Fruit fly (Drosophila melanogaster): ENCODE measurements around the gene HipHop.

The HipHop gene

DNA sequence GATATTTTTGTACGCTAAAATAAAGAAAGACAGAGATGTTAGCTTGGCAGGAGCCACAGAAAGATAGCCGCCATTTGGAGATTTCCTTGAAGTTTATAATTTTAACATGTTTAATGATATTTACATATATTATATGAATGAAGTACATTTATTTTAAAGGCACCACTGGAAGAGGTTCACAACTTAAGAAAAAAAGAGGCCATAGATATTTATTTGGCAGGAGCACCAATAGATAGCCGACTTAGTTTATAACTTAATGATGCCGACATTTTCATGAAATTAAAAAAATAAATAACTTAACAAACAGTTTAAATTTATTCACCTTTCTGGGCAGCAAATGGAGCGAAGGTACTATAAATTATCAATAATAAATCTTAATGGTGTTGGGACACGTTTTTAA is 1.1 kb downstream of the HipHop start:
- TF ChIP-seq Hnf4 (GFP tag; optimal IDR thresholded peaks at IDR 0.05) (no peak), Dfd (GFP tag; optimal IDR thresholded peaks at IDR 0.05) (no peak), sage (GFP tag; optimal IDR thresholded peaks at IDR 0.05) (no peak), CrebA (GFP tag; optimal IDR thresholded peaks at IDR 0.05; ENCODE audit: borderline replicate concordance) (no peak), Vsx2 (GFP tag; optimal IDR thresholded peaks at IDR 0.05; ENCODE audit: partially characterized antibody) (no peak), woc (GFP tag; optimal IDR thresholded peaks at IDR 0.05) (no peak)

DNA sequence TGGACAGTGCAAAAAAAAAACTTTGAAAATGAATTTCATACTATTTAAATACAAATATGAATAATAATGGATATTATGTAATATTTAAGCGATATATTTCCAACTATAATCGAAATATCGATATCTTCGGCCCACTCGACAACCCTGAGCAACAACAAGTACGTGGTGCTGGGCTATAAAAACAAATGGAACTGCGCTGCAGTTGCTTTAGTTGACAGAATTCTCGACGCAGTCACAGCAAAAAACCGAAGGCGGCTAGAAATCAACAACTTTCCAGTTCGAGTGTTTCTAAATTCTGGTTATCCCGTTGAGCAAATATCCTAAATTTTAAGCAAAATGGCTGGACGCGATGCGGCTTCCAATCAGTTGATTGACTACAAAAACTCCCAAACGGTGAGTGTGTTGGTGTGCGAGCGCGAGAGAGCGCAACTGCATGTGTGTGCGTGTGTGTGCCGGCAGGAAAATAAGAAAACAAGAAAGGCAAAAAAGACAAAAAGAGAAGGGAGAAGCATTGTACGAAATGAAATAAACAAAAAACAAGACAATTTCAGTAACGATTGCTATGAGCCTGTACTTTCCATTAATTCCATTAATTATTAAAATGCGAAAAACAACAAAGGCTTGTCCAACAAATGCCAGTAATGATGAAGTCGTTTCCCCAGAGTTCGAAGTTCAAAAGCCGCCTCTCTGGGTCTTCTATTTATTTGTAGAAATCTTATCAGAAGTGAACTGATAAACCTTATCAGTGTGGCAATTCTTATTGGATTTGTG is 1.7 kb downstream of the HipHop start, which contains the start of gene Cat:
TSS of gene Cat (plus strand) at position 155 of the 771 bp plus-strand sequence.
- peak; percentile 90 for TF ChIP-seq CG9705 (GFP tag; optimal IDR thresholded peaks at IDR 0.05)
- no peak for TF ChIP-seq GATAd (GFP tag; optimal IDR thresholded peaks at IDR 0.05)
- no peak for TF ChIP-seq Dfd (GFP tag; optimal IDR thresholded peaks at IDR 0.05)
- TF ChIP-seq woc (GFP tag; optimal IDR thresholded peaks at IDR 0.05): peak; percentile 78
- no peak for TF ChIP-seq pan (optimal IDR thresholded peaks at IDR 0.05)
- no peak for TF ChIP-seq Myc (optimal IDR thresholded peaks at IDR 0.05)
- peak; percentile 70 for TF ChIP-seq OdsH (GFP tag; optimal IDR thresholded peaks at IDR 0.05)
- TF ChIP-seq tai (GFP tag; optimal IDR thresholded peaks at IDR 0.05): no peak
- peak; percentile 3 for TF ChIP-seq Hr83 (GFP tag; optimal IDR thresholded peaks at IDR 0.05; ENCODE audit: poor library complexity, severe bottlenecking)
- peak; percentile 53 to 84 for TF ChIP-seq foxo (GFP tag; optimal IDR thresholded peaks at IDR 0.05)
- TF ChIP-seq Jra (GFP tag; optimal IDR thresholded peaks at IDR 0.05): peak; percentile 52
- TF ChIP-seq CG32264 (GFP tag; optimal IDR thresholded peaks at IDR 0.05): peak; percentile 36
- no peak for TF ChIP-seq dsf (GFP tag; optimal IDR thresholded peaks at IDR 0.05; ENCODE audit: borderline replicate concordance)
- TF ChIP-seq ey (GFP tag; optimal IDR thresholded peaks at IDR 0.05): no peak
- TF ChIP-seq Rel (GFP tag; optimal IDR thresholded peaks at IDR 0.05): peak; percentile 93
- TF ChIP-seq Rel (tag; optimal IDR thresholded peaks at IDR 0.05): peak; percentile 91
- peak; percentile 89 for TF ChIP-seq jim (GFP tag; optimal IDR thresholded peaks at IDR 0.05)
- peak; percentile 99 for TF ChIP-seq Sp1 (GFP tag; optimal IDR thresholded peaks at IDR 0.05)
- peak; percentile 75 for TF ChIP-seq br (GFP tag; optimal IDR thresholded peaks at IDR 0.05)
- no peak for TF ChIP-seq Abd-B (GFP tag; optimal IDR thresholded peaks at IDR 0.05)
- TF ChIP-seq N (GFP tag; optimal IDR thresholded peaks at IDR 0.05): no peak
- TF ChIP-seq dmrt93B (GFP tag; optimal IDR thresholded peaks at IDR 0.05): peak; percentile 48
- peak; percentile 27 for TF ChIP-seq Mio (GFP tag; optimal IDR thresholded peaks at IDR 0.05)
- peak; percentile 1 for TF ChIP-seq Dif (GFP tag; optimal IDR thresholded peaks at IDR 0.05; ENCODE audit: partially characterized antibody)
- TF ChIP-seq Hr78 (GFP tag; optimal IDR thresholded peaks at IDR 0.05): no peak
- TF ChIP-seq Vsx2 (GFP tag; optimal IDR thresholded peaks at IDR 0.05; ENCODE audit: partially characterized antibody): no peak
- peak; percentile 59 for TF ChIP-seq h (GFP tag; optimal IDR thresholded peaks at IDR 0.05)
- TF ChIP-seq fru (GFP tag; optimal IDR thresholded peaks at IDR 0.05): peak; percentile 76
- no peak for TF ChIP-seq lola (GFP tag; optimal IDR thresholded peaks at IDR 0.05)
- peak; percentile 60 for TF ChIP-seq rgr (GFP tag; optimal IDR thresholded peaks at IDR 0.05)
- peak; percentile 68 for TF ChIP-seq HLH106 (tag; optimal IDR thresholded peaks at IDR 0.05)
- peak; percentile 98 for TF ChIP-seq CrebA (GFP tag; optimal IDR thresholded peaks at IDR 0.05; ENCODE audit: borderline replicate concordance)
- TF ChIP-seq dl (GFP tag; optimal IDR thresholded peaks at IDR 0.05; ENCODE audit: insufficient read depth in 1 of 2, partially characterized antibody in 2 of 2): no peak
- peak; percentile 21 for TF ChIP-seq brk (GFP tag; optimal IDR thresholded peaks at IDR 0.05)
- no peak for TF ChIP-seq usp (GFP tag; optimal IDR thresholded peaks at IDR 0.05)
- peak; percentile 75 for TF ChIP-seq sage (GFP tag; optimal IDR thresholded peaks at IDR 0.05)
- TF ChIP-seq Hnf4 (GFP tag; optimal IDR thresholded peaks at IDR 0.05): peak; percentile 56
- peak; percentile 8 for TF ChIP-seq sv (GFP tag; optimal IDR thresholded peaks at IDR 0.05)
- TF ChIP-seq psq (GFP tag; optimal IDR thresholded peaks at IDR 0.05): peak; percentile 74

Data from whole organism, wandering third instar larva.